Worm (Caenorhabditis elegans) whole organism, L1 larva: ENCODE data around the gene nas-15.

Experiments used
- alr-1 ChIP-seq: fragments of 200-800 bp; sonication (Bioruptor generic); optimal IDR thresholded peaks from 2 replicates; lab custom pipeline; 2018; ENCODE audit warnings: borderline replicate concordance, mild to moderate bottlenecking, missing genetic modification characterization, missing compliant biosample characterization
- aly-2 ChIP-seq: fragments of 150-350 bp; optimal IDR thresholded peaks from 2 replicates; lab custom pipeline; 2014; ENCODE audit warnings: missing biosample characterization, missing genetic modification characterization
- ceh-8 ChIP-seq: fragments of 200-800 bp; sonication (Bioruptor generic); optimal IDR thresholded peaks from 2 replicates; lab custom pipeline; 2018; ENCODE audit warnings: mild to moderate bottlenecking, missing genetic modification characterization, moderate library complexity, missing compliant biosample characterization
- egl-27 ChIP-seq, 2 experiments: fragments of 150-350 bp in 1 of 2; sonication (generic microtip); optimal IDR thresholded peaks; 3 replicates each; lab custom pipeline; 2017 to 2018; ENCODE audit warnings: missing biosample characterization in 2 of 2, missing genetic modification characterization in 2 of 2, missing genetic modification reagents in 2 of 2
- lin-15B ChIP-seq: fragments of 150-350 bp; sonication (generic microtip); optimal IDR thresholded peaks from 3 replicates; lab custom pipeline; 2014; ENCODE audit warnings: missing biosample characterization, missing genetic modification characterization
- mep-1 ChIP-seq: fragments of 150-350 bp; optimal IDR thresholded peaks from 2 replicates; lab custom pipeline; 2014; ENCODE audit warnings: missing biosample characterization, missing genetic modification characterization
- nhr-19 ChIP-seq: fragments of 200-800 bp; sonication (Bioruptor generic); conservative IDR thresholded peaks from 2 replicates; pipeline ENCODE4 v1.3.6; 2022; ENCODE audit warnings: missing genetic modification characterization, missing compliant biosample characterization
- nhr-76 ChIP-seq: sonication (generic microtip); optimal IDR thresholded peaks from 2 replicates; lab custom pipeline; 2017; ENCODE audit warnings: missing biosample characterization, missing genetic modification characterization
- pqm-1 ChIP-seq: sonication (generic microtip); optimal IDR thresholded peaks from 3 replicates; lab custom pipeline; 2017; ENCODE audit warnings: missing biosample characterization, missing genetic modification characterization
- sptf-1 ChIP-seq: fragments of 150-350 bp; optimal IDR thresholded peaks from 2 replicates; lab custom pipeline; 2014; ENCODE audit warnings: missing biosample characterization, missing genetic modification characterization
- zag-1 ChIP-seq: fragments of 150-350 bp; optimal IDR thresholded peaks from 2 replicates; lab custom pipeline; 2014; ENCODE audit warnings: missing biosample characterization, missing genetic modification characterization

DNA sequence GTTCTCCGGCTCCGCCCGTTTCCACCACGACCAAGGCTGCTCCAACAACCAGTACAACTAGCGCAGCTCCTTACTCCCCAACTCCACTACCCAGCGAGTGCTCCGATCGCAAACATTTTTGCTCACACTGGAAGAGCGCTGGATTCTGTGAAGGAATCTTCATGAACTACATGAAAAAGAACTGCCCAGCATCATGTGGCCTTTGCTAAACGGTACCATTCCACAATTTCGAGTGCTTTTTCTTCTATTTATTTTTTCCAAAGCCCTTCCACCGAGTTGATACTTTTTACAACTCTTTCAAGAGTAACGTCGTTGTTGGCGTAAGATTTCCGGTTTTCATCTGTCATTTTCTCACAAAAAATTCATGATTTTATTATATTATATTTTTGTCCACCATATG, 2.5 kb downstream of the nas-15 start:
- TF ChIP-seq ceh-8 (no peak), nhr-76 (tag; lab: Kevin White, UChicago) (no peak), egl-27 (tag; optimal IDR thresholded peaks at IDR 0.05; lab: Kevin White, UChicago) (no peak), mep-1 (tag; lab: Kevin White, UChicago) (no peak), alr-1 (no peak), aly-2 (tag; lab: Kevin White, UChicago) (no peak), lin-15B (tag; lab: Kevin White, UChicago) (no peak), pqm-1 (tag; lab: Kevin White, UChicago) (no peak), zag-1 (tag; lab: Kevin White, UChicago) (no peak), nhr-19 (GFP tag; lab: Robert Waterston, UW) (no peak), sptf-1 (tag; lab: Kevin White, UChicago) (no peak)
